Fruit fly (Drosophila melanogaster) whole organism, embryonic: ENCODE results near the gene D.
A peak's percentile ranks its signal among the peaks of the same experiment; 100 is the strongest.

Source experiments
- Ada2b ChIP-seq: fragments of 200-800 bp; sonication (Bioruptor generic); IDR thresholded peaks from 2 replicates; pipeline ENCODE4 v1.3.6; 2022; ENCODE audit warnings: missing biosample characterization, missing genetic modification characterization
- Aef1 ChIP-seq: fragments of 200-800 bp; sonication (Bioruptor generic); IDR thresholded peaks from 3 replicates; pipeline ENCODE4 v1.3.6; 2022; ENCODE audit warnings: missing biosample characterization, missing genetic modification characterization
- Atf6 ChIP-seq: fragments of 200-800 bp; sonication (Bioruptor generic); IDR thresholded peaks from 2 replicates; pipeline ENCODE4 v1.3.6; 2022; ENCODE audit warnings: missing biosample characterization, missing genetic modification characterization
- CG11696 ChIP-seq: fragments of 200-800 bp; sonication (Bioruptor generic); IDR thresholded peaks from 2 replicates; pipeline ENCODE4 v1.3.6; 2022; ENCODE audit warnings: missing biosample characterization, missing genetic modification characterization
- CG13287 ChIP-seq: fragments of 200-800 bp; sonication (Bioruptor generic); IDR thresholded peaks from 2 replicates; pipeline ENCODE4 v1.3.6; 2022; ENCODE audit warnings: missing biosample characterization, missing genetic modification characterization; ENCODE audit not compliant: partially characterized antibody
- CG16815 ChIP-seq: fragments of 200-800 bp; sonication (Bioruptor generic); optimal IDR thresholded peaks from 3 replicates; lab custom pipeline; 2017; ENCODE audit warnings: missing biosample characterization, mild to moderate bottlenecking, missing genetic modification characterization
- CG17361 ChIP-seq: fragments of 200-800 bp; sonication (Bioruptor generic); IDR thresholded peaks from 3 replicates; pipeline ENCODE4 v1.3.6; 2022; ENCODE audit warnings: missing biosample characterization, missing genetic modification characterization
- CG18619 ChIP-seq: fragments of 200-800 bp; sonication (Bioruptor generic); optimal IDR thresholded peaks from 3 replicates; lab custom pipeline; 2017; ENCODE audit warnings: missing biosample characterization, mild to moderate bottlenecking, missing genetic modification characterization
- CG34224 ChIP-seq: fragments of 200-800 bp; sonication (Bioruptor generic); IDR thresholded peaks from 3 replicates; pipeline ENCODE4 v1.3.6; 2022; ENCODE audit warnings: missing biosample characterization, missing genetic modification characterization; ENCODE audit not compliant: partially characterized antibody
- CG7963 ChIP-seq: fragments of 200-800 bp; sonication (Bioruptor generic); IDR thresholded peaks from 3 replicates; pipeline ENCODE4 v1.3.6; 2022; ENCODE audit warnings: missing biosample characterization, missing genetic modification characterization; ENCODE audit not compliant: partially characterized antibody
- CG8388 ChIP-seq: fragments of 200-800 bp; sonication (Bioruptor generic); optimal IDR thresholded peaks from 2 replicates; lab custom pipeline; 2019; ENCODE audit warnings: missing biosample characterization, mild to moderate bottlenecking, missing genetic modification characterization, moderate library complexity
- CG8478 ChIP-seq: fragments of >200 bp; optimal IDR thresholded peaks from 2 replicates; lab custom pipeline; 2018
- CG9437 ChIP-seq: fragments of 200-800 bp; sonication (Bioruptor generic); optimal IDR thresholded peaks from 2 replicates; lab custom pipeline; 2018; ENCODE audit warnings: missing biosample characterization, mild to moderate bottlenecking, missing genetic modification characterization
- CkIIα-i1 ChIP-seq: fragments of 200-800 bp; sonication (Bioruptor generic); IDR thresholded peaks from 2 replicates; pipeline ENCODE4 v1.3.6; 2022; ENCODE audit warnings: missing biosample characterization, missing genetic modification characterization
- Dad ChIP-seq: fragments of 200-800 bp; sonication (Bioruptor generic); optimal IDR thresholded peaks from 3 replicates; lab custom pipeline; 2016; ENCODE audit warnings: missing biosample characterization, missing genetic modification characterization
- E2f1 ChIP-seq: fragments of 200-800 bp; sonication (Bioruptor generic); IDR thresholded peaks from 2 replicates; pipeline ENCODE4 v1.3.6; 2022; ENCODE audit warnings: missing biosample characterization, missing genetic modification characterization
- HLH3B ChIP-seq: fragments of 200-800 bp; sonication (Bioruptor generic); IDR thresholded peaks from 2 replicates; pipeline ENCODE4 v1.3.6; 2022; ENCODE audit warnings: missing biosample characterization, missing genetic modification characterization
- Hr39 ChIP-seq: fragments of >200 bp; optimal IDR thresholded peaks from 2 replicates; lab custom pipeline; 2017
- MBD-R2 ChIP-seq: fragments of 200-800 bp; sonication (Bioruptor generic); IDR thresholded peaks from 2 replicates; pipeline ENCODE4 v1.3.6; 2022; ENCODE audit warnings: missing biosample characterization, missing genetic modification characterization
- Mad ChIP-seq: fragments of 200-800 bp; sonication (Bioruptor generic); optimal IDR thresholded peaks from 2 replicates; lab custom pipeline; 2016; ENCODE audit warnings: missing biosample characterization, missing genetic modification characterization
- Meics ChIP-seq: fragments of 200-800 bp; sonication (Bioruptor generic); optimal IDR thresholded peaks from 2 replicates; lab custom pipeline; 2017; ENCODE audit warnings: missing biosample characterization, mild to moderate bottlenecking, missing genetic modification characterization
- Pdp1 ChIP-seq, 2 experiments: fragments of 200-800 bp; sonication (Bioruptor generic); optimal IDR thresholded peaks; 3 replicates each; lab custom pipeline; 2016; ENCODE audit warnings: missing biosample characterization in 2 of 2, missing genetic modification characterization in 2 of 2, mild to moderate bottlenecking in 1 of 2, moderate library complexity in 1 of 2
- Scr ChIP-seq: fragments of 200-800 bp; sonication (Bioruptor generic); IDR thresholded peaks from 2 replicates; pipeline ENCODE4 v1.3.6; 2022; ENCODE audit warnings: missing biosample characterization, missing genetic modification characterization; ENCODE audit not compliant: partially characterized antibody
- Sox102F ChIP-seq: fragments of 200-800 bp; sonication (Bioruptor generic); optimal IDR thresholded peaks from 2 replicates; lab custom pipeline; 2018; ENCODE audit warnings: missing biosample characterization, mild to moderate bottlenecking, missing genetic modification characterization, moderate library complexity
- Trl ChIP-seq, 3 experiments: fragments of >200 bp in 2 of 3; fragments of 200-800 bp in 1 of 3; sonication (Bioruptor generic) in 1 of 3; optimal IDR thresholded peaks; 2 replicates in 1 of 3; 3 replicates in 2 of 3; lab custom pipeline; 2016 to 2017; ENCODE audit warnings: missing biosample characterization in 1 of 3, missing genetic modification characterization in 1 of 3
- Vsx1 ChIP-seq: fragments of 200-800 bp; sonication (Bioruptor generic); optimal IDR thresholded peaks from 2 replicates; lab custom pipeline; 2017; ENCODE audit warnings: missing biosample characterization, mild to moderate bottlenecking, missing genetic modification characterization, missing genetic modification reagents
- YL-1 ChIP-seq: fragments of 200-800 bp; sonication (Bioruptor generic); optimal IDR thresholded peaks from 3 replicates; lab custom pipeline; 2017; ENCODE audit warnings: missing biosample characterization, mild to moderate bottlenecking, missing genetic modification characterization
- aop ChIP-seq: fragments of 200-800 bp; sonication (Bioruptor generic); IDR thresholded peaks from 2 replicates; pipeline ENCODE4 v1.3.6; 2022; ENCODE audit warnings: missing biosample characterization, missing genetic modification characterization
- br ChIP-seq: fragments of >200 bp; optimal IDR thresholded peaks from 2 replicates; lab custom pipeline; 2017
- cad ChIP-seq: fragments of >200 bp; optimal IDR thresholded peaks from 2 replicates; lab custom pipeline; 2017; ENCODE audit warnings: missing biosample characterization, missing genetic modification characterization
- cato ChIP-seq: fragments of 200-800 bp; sonication (Bioruptor generic); optimal IDR thresholded peaks from 2 replicates; lab custom pipeline; 2016; ENCODE audit warnings: missing biosample characterization, missing genetic modification characterization, borderline replicate concordance
- cg ChIP-seq: fragments of 200-800 bp; sonication (Bioruptor generic); optimal IDR thresholded peaks from 3 replicates; lab custom pipeline; 2019; ENCODE audit warnings: missing biosample characterization, mild to moderate bottlenecking, missing genetic modification characterization, moderate library complexity
- chinmo ChIP-seq: fragments of 200-800 bp; sonication (Bioruptor generic); IDR thresholded peaks from 4 replicates; pipeline ENCODE4 v1.3.6; 2022; ENCODE audit warnings: missing biosample characterization, missing genetic modification characterization; ENCODE audit not compliant: partially characterized antibody
- danr ChIP-seq: fragments of 200-800 bp; sonication (Bioruptor generic); IDR thresholded peaks from 2 replicates; pipeline ENCODE4 v1.3.6; 2022; ENCODE audit warnings: missing biosample characterization, missing genetic modification characterization
- fu2 ChIP-seq: fragments of 200-800 bp; sonication (Bioruptor generic); optimal IDR thresholded peaks from 2 replicates; lab custom pipeline; 2016; ENCODE audit warnings: missing biosample characterization, missing genetic modification characterization
- grau ChIP-seq: fragments of 200-800 bp; optimal IDR thresholded peaks from 3 replicates; lab custom pipeline; 2019; ENCODE audit warnings: missing biosample characterization, mild to moderate bottlenecking, missing genetic modification characterization, moderate library complexity
- grn ChIP-seq: fragments of 200-800 bp; sonication (Bioruptor generic); optimal IDR thresholded peaks from 3 replicates; lab custom pipeline; 2017; ENCODE audit warnings: missing biosample characterization, missing genetic modification characterization
- gsb ChIP-seq: fragments of 200-800 bp; sonication (Bioruptor generic); IDR thresholded peaks from 2 replicates; pipeline ENCODE4 v1.3.6; 2022; ENCODE audit warnings: missing biosample characterization, missing genetic modification characterization
- jigr1 ChIP-seq: fragments of 200-800 bp; sonication (Bioruptor generic); IDR thresholded peaks from 3 replicates; pipeline ENCODE4 v1.3.6; 2022; ENCODE audit warnings: missing biosample characterization, missing genetic modification characterization
- lab ChIP-seq: fragments of 200-800 bp; sonication (Bioruptor generic); optimal IDR thresholded peaks from 3 replicates; lab custom pipeline; 2017; ENCODE audit warnings: missing biosample characterization, missing genetic modification characterization, mild to moderate bottlenecking, moderate library complexity, missing genetic modification reagents
- nmo ChIP-seq: fragments of 200-800 bp; sonication (Bioruptor generic); optimal IDR thresholded peaks from 2 replicates; lab custom pipeline; 2018; ENCODE audit warnings: missing biosample characterization, mild to moderate bottlenecking, missing genetic modification characterization, moderate library complexity
- pfk ChIP-seq: fragments of 200-800 bp; sonication (Bioruptor generic); optimal IDR thresholded peaks from 2 replicates; lab custom pipeline; 2018; ENCODE audit warnings: missing biosample characterization, mild to moderate bottlenecking, missing genetic modification characterization, moderate library complexity
- psq ChIP-seq: fragments of 200-800 bp; sonication (Bioruptor generic); optimal IDR thresholded peaks from 2 replicates; lab custom pipeline; 2017; ENCODE audit warnings: missing biosample characterization, missing genetic modification characterization
- repo ChIP-seq: fragments of 200-800 bp; sonication (Bioruptor generic); optimal IDR thresholded peaks from 2 replicates; lab custom pipeline; 2016; ENCODE audit warnings: missing biosample characterization, missing genetic modification characterization
- sc ChIP-seq, 3 experiments: fragments of >200 bp in 2 of 3; fragments of 200-800 bp in 1 of 3; sonication (Bioruptor generic) in 1 of 3; optimal IDR thresholded peaks; 2 replicates in 2 of 3; 3 replicates in 1 of 3; lab custom pipeline; 2017; ENCODE audit warnings: mild to moderate bottlenecking in 1 of 3, missing biosample characterization in 1 of 3, missing genetic modification characterization in 1 of 3, missing genetic modification reagents in 1 of 3
- tup ChIP-seq: fragments of 200-800 bp; sonication (Bioruptor generic); optimal IDR thresholded peaks from 2 replicates; lab custom pipeline; 2016; ENCODE audit warnings: missing biosample characterization, mild to moderate bottlenecking, missing genetic modification characterization, moderate library complexity
- wdn ChIP-seq: fragments of 200-800 bp; sonication (Bioruptor generic); IDR thresholded peaks from 2 replicates; pipeline ENCODE4 v1.3.6; 2022; ENCODE audit warnings: missing biosample characterization, missing genetic modification characterization
- yki ChIP-seq: fragments of >200 bp; optimal IDR thresholded peaks from 3 replicates; lab custom pipeline; 2018

D gene

DNA sequence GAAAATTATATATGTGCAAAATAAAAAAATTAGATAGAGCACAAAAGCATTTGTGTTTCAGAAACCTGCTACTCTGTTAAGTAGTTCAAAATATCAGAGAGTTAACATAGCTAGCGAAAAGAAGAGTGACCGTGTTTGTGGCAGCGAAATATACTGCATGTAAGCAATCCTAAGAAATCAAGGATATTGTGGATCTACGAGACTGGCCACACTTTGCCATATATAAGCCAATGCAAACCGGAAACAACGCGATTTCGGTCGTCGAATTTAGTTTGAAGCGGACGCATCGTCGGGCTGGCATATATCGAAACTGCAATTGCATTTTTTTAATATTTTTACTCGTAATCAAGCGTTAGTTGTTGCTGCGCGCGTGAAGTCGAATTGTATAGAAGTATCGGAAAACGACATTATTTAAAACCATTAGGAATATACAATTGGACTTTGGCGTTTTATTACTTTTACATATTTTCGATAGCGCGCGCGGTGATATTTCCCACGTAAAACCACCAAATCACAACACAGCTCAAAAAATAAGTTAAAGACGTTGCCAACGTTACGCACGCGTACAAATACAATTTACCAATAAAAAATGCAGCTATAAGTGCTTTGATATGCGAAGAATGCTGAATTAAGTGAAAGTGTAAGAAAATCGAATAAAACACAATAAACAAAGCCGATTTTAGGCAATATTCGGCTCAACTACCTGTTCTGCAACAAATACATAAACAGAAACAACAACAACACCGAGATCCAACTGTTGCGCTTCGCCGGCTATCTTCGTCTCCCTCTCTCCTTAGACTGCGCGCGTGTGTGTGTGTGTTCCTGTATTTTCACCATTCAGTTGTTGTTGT is 12.4 kb upstream of the D start, which contains the start of gene nuf (continued):
- no peak for TF ChIP-seq Vsx1 (GFP tag; lab: Kevin White, UChicago)
- TF ChIP-seq CG16815 (GFP tag; lab: Kevin White, UChicago) = no peak
- no peak for TF ChIP-seq gsb
- TF ChIP-seq Ada2b (GFP tag; lab: Robert Waterston, UW) = 0 out of 2 replicates have a peak, but pooled peaks have one; percentile 12
- TF ChIP-seq Atf6 = peak; percentile 38; the same call in 1 of the 2 replicates
- no peak for TF ChIP-seq psq (GFP tag; lab: Kevin White, UChicago)
- TF ChIP-seq chinmo (GFP tag; lab: Robert Waterston, UW) = peak; percentile 86; the same call in 3 of the 4 replicates
- no peak for TF ChIP-seq danr (GFP tag; lab: Robert Waterston, UW)
- TF ChIP-seq Mad = peak; percentile 25
- TF ChIP-seq YL-1 (GFP tag; lab: Kevin White, UChicago) = peak; percentile 17
- TF ChIP-seq cg = peak; percentile 74
- TF ChIP-seq CG18619 (GFP tag; lab: Kevin White, UChicago) = peak; percentile 39
- no peak for TF ChIP-seq CG34224
- TF ChIP-seq CG8478 = no peak
- TF ChIP-seq CG8388 (GFP tag; lab: Kevin White, UChicago) = peak; percentile 7
- peak; percentile 7 for TF ChIP-seq Dad (GFP tag; lab: Kevin White, UChicago)
- peak; percentile 50; the same call in 1 of the 2 replicates for TF ChIP-seq E2f1
- TF ChIP-seq Hr39 (lab: Kevin White, UChicago) = no peak
- TF ChIP-seq Aef1 (GFP tag; lab: Robert Waterston, UW) = no peak
- no peak for TF ChIP-seq cad (GFP tag; lab: Kevin White, UChicago)
- no peak for TF ChIP-seq HLH3B (GFP tag; lab: Robert Waterston, UW)
- TF ChIP-seq sc (optimal IDR thresholded peaks at IDR 0.05; lab: Kevin White, UChicago) = no peak
- no peak for TF ChIP-seq sc (GFP tag; optimal IDR thresholded peaks at IDR 0.05; lab: Kevin White, UChicago)
- no peak for TF ChIP-seq Scr (GFP tag; lab: Robert Waterston, UW)
- no peak for TF ChIP-seq fu2 (GFP tag; lab: Kevin White, UChicago)
- TF ChIP-seq wdn (GFP tag; lab: Robert Waterston, UW) = no peak; the same call in 1 of the 2 replicates
- TF ChIP-seq br (lab: Kevin White, UChicago) = no peak
- no peak; the same call in 1 of the 2 replicates for TF ChIP-seq CG11696 (GFP tag; lab: Robert Waterston, UW)
- peak; percentile 37 for TF ChIP-seq repo
- peak; percentile 76 for TF ChIP-seq Meics (GFP tag; lab: Kevin White, UChicago)
- TF ChIP-seq CG17361 (GFP tag; lab: Robert Waterston, UW) = no peak; the same call in 2 of the 3 replicates
- TF ChIP-seq Pdp1 (GFP tag; optimal IDR thresholded peaks at IDR 0.05; lab: Kevin White, UChicago) = peak in 1 of 2 experiments; percentile 33
- peak; percentile 60 for TF ChIP-seq pfk (GFP tag; lab: Kevin White, UChicago)
- no peak for TF ChIP-seq tup (GFP tag; lab: Kevin White, UChicago)
- TF ChIP-seq grau (tag; lab: Kevin White, UChicago) = peak; percentile 31
- TF ChIP-seq lab (GFP tag; lab: Kevin White, UChicago) = peak; percentile 63
- TF ChIP-seq jigr1 (GFP tag; lab: Robert Waterston, UW) = no peak
- no peak for TF ChIP-seq Sox102F (GFP tag; lab: Kevin White, UChicago)
- no peak for TF ChIP-seq Trl (optimal IDR thresholded peaks at IDR 0.05; lab: Kevin White, UChicago)
- peak; percentile 16 for TF ChIP-seq Trl (GFP tag; optimal IDR thresholded peaks at IDR 0.05; lab: Kevin White, UChicago)
- TF ChIP-seq MBD-R2 (GFP tag; lab: Robert Waterston, UW) = no peak
- TF ChIP-seq aop = peak; percentile 34; the same call in 1 of the 2 replicates
- no peak for TF ChIP-seq cato
- no peak for TF ChIP-seq CkIIα-i1
- peak; percentile 35; the same call in 1 of the 2 replicates for TF ChIP-seq CG13287 (GFP tag; lab: Robert Waterston, UW)
- TF ChIP-seq grn (GFP tag; lab: Kevin White, UChicago) = no peak
- TF ChIP-seq CG9437 (GFP tag; lab: Kevin White, UChicago) = peak; percentile 3
- TF ChIP-seq CG7963 (GFP tag; lab: Robert Waterston, UW) = peak; percentile 32; the same call in 1 of the 3 replicates
- TF ChIP-seq yki (lab: Kevin White, UChicago) = no peak
- peak; percentile 9 for TF ChIP-seq nmo (GFP tag; lab: Kevin White, UChicago)
